Fruit fly (Drosophila melanogaster) whole organism, pupa: ENCODE data around the gene CG2202.

Experiments used
- CG12605 ChIP-seq: fragments of 200-800 bp; sonication (Bioruptor generic); IDR thresholded peaks from 2 replicates; pipeline ENCODE4 v1.3.6; 2022; ENCODE audit warnings: missing biosample characterization, missing genetic modification characterization
- CG17806 ChIP-seq: fragments of 200-800 bp; sonication (Bioruptor generic); optimal IDR thresholded peaks from 2 replicates; lab custom pipeline; 2018; ENCODE audit warnings: missing biosample characterization, mild to moderate bottlenecking, missing genetic modification characterization, moderate library complexity
- CG34367 ChIP-seq: fragments of 200-800 bp; sonication (Bioruptor generic); optimal IDR thresholded peaks from 2 replicates; lab custom pipeline; 2018; ENCODE audit warnings: missing biosample characterization, mild to moderate bottlenecking, missing genetic modification characterization
- CG4496 ChIP-seq: fragments of 200-800 bp; sonication (Bioruptor generic); IDR thresholded peaks from 3 replicates; pipeline ENCODE4 v1.3.6; 2022; ENCODE audit warnings: missing biosample characterization, missing genetic modification characterization
- CG8159 ChIP-seq: fragments of 200-800 bp; sonication (Bioruptor generic); optimal IDR thresholded peaks from 3 replicates; lab custom pipeline; 2018; ENCODE audit warnings: missing biosample characterization, mild to moderate bottlenecking, missing genetic modification characterization, moderate library complexity
- D1 ChIP-seq: fragments of 200-800 bp; sonication (Bioruptor generic); optimal IDR thresholded peaks from 2 replicates; lab custom pipeline; 2018; ENCODE audit warnings: missing biosample characterization, mild to moderate bottlenecking, missing genetic modification characterization, moderate library complexity
- Ets98B ChIP-seq: fragments of 200-800 bp; sonication (Bioruptor generic); IDR thresholded peaks from 2 replicates; pipeline ENCODE4 v1.3.6; 2022; ENCODE audit warnings: missing biosample characterization, missing genetic modification characterization
- Pif1B ChIP-seq: fragments of 200-800 bp; sonication (Bioruptor generic); optimal IDR thresholded peaks from 3 replicates; lab custom pipeline; 2016; ENCODE audit warnings: missing biosample characterization, missing genetic modification characterization
- fd96Ca ChIP-seq: fragments of 200-800 bp; sonication (Bioruptor generic); IDR thresholded peaks from 3 replicates; pipeline ENCODE4 v1.3.6; 2022; ENCODE audit warnings: missing biosample characterization, missing genetic modification characterization
- gl ChIP-seq: fragments of 200-800 bp; sonication (Bioruptor generic); optimal IDR thresholded peaks from 2 replicates; lab custom pipeline; 2018; ENCODE audit warnings: missing biosample characterization, mild to moderate bottlenecking, missing genetic modification characterization

- TF ChIP-seq Pif1B (GFP tag; lab: Kevin White, UChicago) (no peak), CG12605 (GFP tag; lab: Robert Waterston, UW) (no peak), fd96Ca (GFP tag; lab: Robert Waterston, UW) (no peak), CG8159 (no peak), CG17806 (tag; lab: Kevin White, UChicago) (no peak), CG34367 (tag; lab: Kevin White, UChicago) (no peak), D1 (tag; lab: Kevin White, UChicago) (no peak), gl (tag; lab: Kevin White, UChicago) (no peak), Ets98B (GFP tag; lab: Robert Waterston, UW) (no peak), CG4496 (GFP tag; lab: Robert Waterston, UW) (no peak)
Observed at dm6 chrX:10857376-10857775, 8.8 kb downstream of the CG2202 start, which contains the start of the genes sofe and CG2186.
